Fruit fly (Drosophila melanogaster) whole organism, embryonic: ENCODE data around the gene CG31743.

Source experiments
- Bdp1 ChIP-seq: fragments of 200-800 bp; sonication (Bioruptor generic); optimal IDR thresholded peaks from 3 replicates; lab custom pipeline; 2016; ENCODE audit warnings: missing biosample characterization, missing genetic modification characterization
- CG10267 ChIP-seq: fragments of 200-800 bp; sonication (Bioruptor generic); optimal IDR thresholded peaks from 2 replicates; lab custom pipeline; 2018; ENCODE audit warnings: missing biosample characterization, mild to moderate bottlenecking, missing genetic modification characterization, moderate library complexity
- CG11560 ChIP-seq: fragments of 200-800 bp; sonication (Bioruptor generic); IDR thresholded peaks from 3 replicates; pipeline ENCODE4 v1.3.6; 2022; ENCODE audit warnings: missing biosample characterization, missing genetic modification characterization
- CG11723 ChIP-seq: fragments of 200-800 bp; sonication (Bioruptor generic); optimal IDR thresholded peaks from 2 replicates; lab custom pipeline; 2017; ENCODE audit warnings: missing biosample characterization, mild to moderate bottlenecking, missing genetic modification characterization
- CG12071 ChIP-seq: fragments of 200-800 bp; sonication (Bioruptor generic); optimal IDR thresholded peaks from 3 replicates; lab custom pipeline; 2018; ENCODE audit warnings: missing biosample characterization, mild to moderate bottlenecking, missing genetic modification characterization
- CG12744 ChIP-seq: fragments of 200-800 bp; sonication (Bioruptor generic); optimal IDR thresholded peaks from 2 replicates; lab custom pipeline; 2016; ENCODE audit warnings: missing biosample characterization, missing genetic modification characterization
- CG12769 ChIP-seq: fragments of 200-800 bp; sonication (Bioruptor generic); optimal IDR thresholded peaks from 2 replicates; lab custom pipeline; 2019; ENCODE audit warnings: missing biosample characterization, mild to moderate bottlenecking, missing genetic modification characterization, moderate library complexity
- CG12942 ChIP-seq: fragments of 200-800 bp; sonication (Bioruptor generic); optimal IDR thresholded peaks from 3 replicates; lab custom pipeline; 2016; ENCODE audit warnings: missing biosample characterization, missing genetic modification characterization
- CG14441 ChIP-seq: fragments of 200-800 bp; sonication (Bioruptor generic); IDR thresholded peaks from 2 replicates; pipeline ENCODE4 v1.3.6; 2022; ENCODE audit warnings: missing biosample characterization, missing genetic modification characterization
- CG14860 ChIP-seq: fragments of 200-800 bp; sonication (Bioruptor generic); IDR thresholded peaks from 3 replicates; pipeline ENCODE4 v1.3.6; 2022; ENCODE audit warnings: missing biosample characterization, missing genetic modification characterization; ENCODE audit not compliant: partially characterized antibody
- CG15073 ChIP-seq: fragments of 200-800 bp; sonication (Bioruptor generic); optimal IDR thresholded peaks from 2 replicates; lab custom pipeline; 2016; ENCODE audit warnings: missing biosample characterization, missing genetic modification characterization
- CG15514 ChIP-seq: fragments of 200-800 bp; sonication (Bioruptor generic); optimal IDR thresholded peaks from 3 replicates; lab custom pipeline; 2017; ENCODE audit warnings: missing biosample characterization, missing genetic modification characterization, mild to moderate bottlenecking, moderate library complexity, missing genetic modification reagents
- CG15601 ChIP-seq: fragments of 200-800 bp; sonication (Bioruptor generic); optimal IDR thresholded peaks from 3 replicates; lab custom pipeline; 2019; ENCODE audit warnings: missing biosample characterization, mild to moderate bottlenecking, missing genetic modification characterization, moderate library complexity
- CG17912 ChIP-seq: fragments of 200-800 bp; sonication (Bioruptor generic); optimal IDR thresholded peaks from 2 replicates; lab custom pipeline; 2018; ENCODE audit warnings: missing biosample characterization, mild to moderate bottlenecking, missing genetic modification characterization
- CG18011 ChIP-seq: fragments of 200-800 bp; sonication (Bioruptor generic); optimal IDR thresholded peaks from 2 replicates; lab custom pipeline; 2017; ENCODE audit warnings: missing biosample characterization, missing genetic modification characterization, mild to moderate bottlenecking, moderate library complexity, missing genotype
- CG18599 ChIP-seq: fragments of 200-800 bp; sonication (Bioruptor generic); optimal IDR thresholded peaks from 3 replicates; lab custom pipeline; 2017; ENCODE audit warnings: missing biosample characterization, missing genetic modification characterization, mild to moderate bottlenecking, moderate library complexity, missing genetic modification reagents
- CG2116 ChIP-seq: fragments of 200-800 bp; sonication (Bioruptor generic); optimal IDR thresholded peaks from 3 replicates; lab custom pipeline; 2018; ENCODE audit warnings: missing biosample characterization, mild to moderate bottlenecking, missing genetic modification characterization
- CG34224 ChIP-seq: fragments of 200-800 bp; sonication (Bioruptor generic); IDR thresholded peaks from 3 replicates; pipeline ENCODE4 v1.3.6; 2022; ENCODE audit warnings: missing biosample characterization, missing genetic modification characterization; ENCODE audit not compliant: partially characterized antibody
- CG5245 ChIP-seq: fragments of 200-800 bp; sonication (Bioruptor generic); optimal IDR thresholded peaks from 3 replicates; lab custom pipeline; 2016; ENCODE audit warnings: missing biosample characterization, missing genetic modification characterization
- CG6272 ChIP-seq: fragments of 200-800 bp; sonication (Bioruptor generic); IDR thresholded peaks from 2 replicates; pipeline ENCODE4 v1.3.6; 2022; ENCODE audit warnings: missing biosample characterization, missing genetic modification characterization
- CG6791 ChIP-seq: fragments of 200-800 bp; sonication (Bioruptor generic); IDR thresholded peaks from 3 replicates; pipeline ENCODE4 v1.3.6; 2022; ENCODE audit warnings: missing biosample characterization, missing genetic modification characterization; ENCODE audit not compliant: partially characterized antibody
- CG7745 ChIP-seq: fragments of 200-800 bp; sonication (Bioruptor generic); optimal IDR thresholded peaks from 2 replicates; lab custom pipeline; 2018; ENCODE audit warnings: missing biosample characterization, mild to moderate bottlenecking, missing genetic modification characterization, moderate library complexity
- CG7839 ChIP-seq: fragments of 200-800 bp; sonication (Bioruptor generic); optimal IDR thresholded peaks from 3 replicates; lab custom pipeline; 2018; ENCODE audit warnings: missing biosample characterization, mild to moderate bottlenecking, missing genetic modification characterization, moderate library complexity
- Dad ChIP-seq: fragments of 200-800 bp; sonication (Bioruptor generic); optimal IDR thresholded peaks from 3 replicates; lab custom pipeline; 2016; ENCODE audit warnings: missing biosample characterization, missing genetic modification characterization
- Dll ChIP-seq: fragments of 200-800 bp; sonication (Bioruptor generic); IDR thresholded peaks from 4 replicates; pipeline ENCODE4 v1.3.6; 2022; ENCODE audit warnings: missing biosample characterization, missing genetic modification characterization; ENCODE audit not compliant: partially characterized antibody
- GATAe ChIP-seq: fragments of 200-800 bp; sonication (Bioruptor generic); conservative IDR thresholded peaks from 2 replicates; pipeline ENCODE4 v1.3.6; 2022; ENCODE audit warnings: missing biosample characterization, missing genetic modification characterization
- H2.0 ChIP-seq: fragments of 200-800 bp; sonication (Bioruptor generic); IDR thresholded peaks from 2 replicates; pipeline ENCODE4 v1.3.6; 2022; ENCODE audit warnings: missing biosample characterization, missing genetic modification characterization
- Hr3 ChIP-seq: fragments of 200-800 bp; sonication (Bioruptor generic); optimal IDR thresholded peaks from 3 replicates; lab custom pipeline; 2016; ENCODE audit warnings: missing biosample characterization, missing genetic modification characterization
- Hr51 ChIP-seq, 2 experiments: fragments of 200-800 bp; sonication (Bioruptor generic); optimal IDR thresholded peaks; 2 replicates in 1 of 2; 3 replicates in 1 of 2; lab custom pipeline; 2016 to 2018; ENCODE audit warnings: missing biosample characterization in 2 of 2, missing genetic modification characterization in 2 of 2, mild to moderate bottlenecking in 1 of 2, moderate library complexity in 1 of 2
- Meics ChIP-seq: fragments of 200-800 bp; sonication (Bioruptor generic); optimal IDR thresholded peaks from 2 replicates; lab custom pipeline; 2017; ENCODE audit warnings: missing biosample characterization, mild to moderate bottlenecking, missing genetic modification characterization
- Mes4 ChIP-seq: fragments of 200-800 bp; sonication (Bioruptor generic); optimal IDR thresholded peaks from 2 replicates; lab custom pipeline; 2016; ENCODE audit warnings: missing biosample characterization, missing genetic modification characterization
- TFAM ChIP-seq: fragments of 200-800 bp; sonication (Bioruptor generic); optimal IDR thresholded peaks from 2 replicates; lab custom pipeline; 2017; ENCODE audit warnings: missing biosample characterization, missing genetic modification characterization, inconsistent platforms
- YL-1 ChIP-seq: fragments of 200-800 bp; sonication (Bioruptor generic); optimal IDR thresholded peaks from 3 replicates; lab custom pipeline; 2017; ENCODE audit warnings: missing biosample characterization, mild to moderate bottlenecking, missing genetic modification characterization
- ac ChIP-seq: fragments of 200-800 bp; sonication (Bioruptor generic); optimal IDR thresholded peaks from 3 replicates; lab custom pipeline; 2017; ENCODE audit warnings: missing biosample characterization, mild to moderate bottlenecking, missing genetic modification characterization
- az2 ChIP-seq: fragments of 200-800 bp; sonication (Bioruptor generic); optimal IDR thresholded peaks from 3 replicates; lab custom pipeline; 2016; ENCODE audit warnings: missing biosample characterization, missing genetic modification characterization
- chm ChIP-seq: fragments of 200-800 bp; sonication (Bioruptor generic); IDR thresholded peaks from 2 replicates; pipeline ENCODE4 v1.3.6; 2022; ENCODE audit warnings: missing biosample characterization, missing genetic modification characterization
- corto ChIP-seq: fragments of 200-800 bp; sonication (Bioruptor generic); optimal IDR thresholded peaks from 2 replicates; lab custom pipeline; 2016; ENCODE audit warnings: missing biosample characterization, mild to moderate bottlenecking, missing genetic modification characterization, moderate library complexity
- eyg ChIP-seq: fragments of 200-800 bp; sonication (Bioruptor generic); optimal IDR thresholded peaks from 3 replicates; lab custom pipeline; 2016; ENCODE audit warnings: missing biosample characterization, missing genetic modification characterization
- fd3F ChIP-seq: fragments of 200-800 bp; sonication (Bioruptor generic); optimal IDR thresholded peaks from 2 replicates; lab custom pipeline; 2018; ENCODE audit warnings: missing biosample characterization, mild to moderate bottlenecking, missing genetic modification characterization, moderate library complexity
- gcm ChIP-seq: fragments of 200-800 bp; sonication (Bioruptor generic); optimal IDR thresholded peaks from 2 replicates; lab custom pipeline; 2019; ENCODE audit warnings: missing biosample characterization, mild to moderate bottlenecking, missing genetic modification characterization, moderate library complexity
- lov ChIP-seq, 2 experiments: fragments of 200-800 bp in 1 of 2; fragments of >200 bp in 1 of 2; sonication (Bioruptor generic) in 1 of 2; IDR thresholded peaks in 1 of 2; optimal IDR thresholded peaks in 1 of 2; 2 replicates in 1 of 2; 3 replicates in 1 of 2; pipeline versions ENCODE4 v1.3.6 to Lab custom; 2017 to 2022; ENCODE audit warnings: missing biosample characterization in 1 of 2, missing genetic modification characterization in 1 of 2
- nmo ChIP-seq: fragments of 200-800 bp; sonication (Bioruptor generic); optimal IDR thresholded peaks from 2 replicates; lab custom pipeline; 2018; ENCODE audit warnings: missing biosample characterization, mild to moderate bottlenecking, missing genetic modification characterization, moderate library complexity
- oc ChIP-seq: fragments of 200-800 bp; sonication (Bioruptor generic); optimal IDR thresholded peaks from 2 replicates; lab custom pipeline; 2018; ENCODE audit warnings: missing biosample characterization, mild to moderate bottlenecking, missing genetic modification characterization, moderate library complexity
- repo ChIP-seq: fragments of 200-800 bp; sonication (Bioruptor generic); optimal IDR thresholded peaks from 2 replicates; lab custom pipeline; 2016; ENCODE audit warnings: missing biosample characterization, missing genetic modification characterization
- salm ChIP-seq: fragments of 200-800 bp; sonication (Bioruptor generic); optimal IDR thresholded peaks from 2 replicates; lab custom pipeline; 2018; ENCODE audit warnings: missing biosample characterization, mild to moderate bottlenecking, missing genetic modification characterization
- sisA ChIP-seq: fragments of 200-800 bp; sonication (Bioruptor generic); IDR thresholded peaks from 2 replicates; pipeline ENCODE4 v1.3.6; 2022; ENCODE audit warnings: missing biosample characterization, missing genetic modification characterization
- slou ChIP-seq: fragments of 200-800 bp; sonication (Bioruptor generic); optimal IDR thresholded peaks from 3 replicates; lab custom pipeline; 2016; ENCODE audit warnings: missing biosample characterization, missing genetic modification characterization
- sqz ChIP-seq: fragments of 200-800 bp; sonication (Bioruptor generic); optimal IDR thresholded peaks from 3 replicates; lab custom pipeline; 2018; ENCODE audit warnings: missing biosample characterization, mild to moderate bottlenecking, missing genetic modification characterization
- ssp ChIP-seq: fragments of 200-800 bp; sonication (Bioruptor generic); IDR thresholded peaks from 2 replicates; pipeline ENCODE4 v1.3.6; 2022; ENCODE audit warnings: missing biosample characterization, missing genetic modification characterization
- trem ChIP-seq: fragments of 200-800 bp; optimal IDR thresholded peaks from 3 replicates; lab custom pipeline; 2019; ENCODE audit warnings: missing biosample characterization, mild to moderate bottlenecking, missing genetic modification characterization, moderate library complexity

The CG31743 gene

dm6 chr2L:16879288-16879687 is at the start of gene CG31743, which contains the start of the genes CG32832 and CG34313 (continued):
- no peak for TF ChIP-seq CG14441 (GFP tag; lab: Robert Waterston, UW)
- TF ChIP-seq TFAM (GFP tag; lab: Kevin White, UChicago), result no peak
- TF ChIP-seq CG7745 (tag; lab: Kevin White, UChicago), result no peak
- TF ChIP-seq slou (GFP tag; lab: Kevin White, UChicago), result no peak
- no peak for TF ChIP-seq gcm (GFP tag; lab: Kevin White, UChicago)
- TF ChIP-seq sisA, result no peak
- TF ChIP-seq CG15073 (GFP tag; lab: Kevin White, UChicago), result no peak
- no peak for TF ChIP-seq GATAe
- TF ChIP-seq CG6791 (GFP tag; lab: Robert Waterston, UW), result peak; percentile 74
- peak; percentile 40 for TF ChIP-seq nmo (GFP tag; lab: Kevin White, UChicago)
- TF ChIP-seq CG12071 (GFP tag; lab: Kevin White, UChicago), result no peak
- peak; percentile 79 for TF ChIP-seq CG34224 (GFP tag; lab: Robert Waterston, UW)
- TF ChIP-seq Dll (GFP tag; lab: Robert Waterston, UW), result peak; percentile 79
- no peak for TF ChIP-seq CG15601 (tag; lab: Kevin White, UChicago)
- TF ChIP-seq CG18011 (GFP tag; lab: Kevin White, UChicago), result no peak
- TF ChIP-seq YL-1 (GFP tag; lab: Kevin White, UChicago), result peak; percentile 12
- no peak for TF ChIP-seq CG18599 (GFP tag; lab: Kevin White, UChicago)
- TF ChIP-seq H2.0, result no peak
- TF ChIP-seq az2, result no peak
- no peak for TF ChIP-seq CG7839
- peak; percentile 2 for TF ChIP-seq CG10267 (tag; lab: Kevin White, UChicago)
- TF ChIP-seq CG2116 (GFP tag; lab: Kevin White, UChicago), result peak; percentile 49
- TF ChIP-seq chm (GFP tag; lab: Robert Waterston, UW), result no peak
- TF ChIP-seq ac, result no peak
- no peak for TF ChIP-seq sqz (GFP tag; lab: Kevin White, UChicago)
- TF ChIP-seq CG14860 (GFP tag; lab: Robert Waterston, UW), result 0 out of 3 replicates have a peak, but pooled peaks have one; percentile 40
- TF ChIP-seq salm (tag; lab: Kevin White, UChicago), result no peak
- TF ChIP-seq fd3F (GFP tag; lab: Kevin White, UChicago), result no peak
- no peak for TF ChIP-seq ssp (GFP tag; lab: Robert Waterston, UW)
- TF ChIP-seq CG15514 (GFP tag; lab: Kevin White, UChicago), result peak; percentile 44
- TF ChIP-seq CG11560 (tag; lab: Robert Waterston, UW), result no peak
- no peak for TF ChIP-seq CG6272 (GFP tag; lab: Robert Waterston, UW)
- TF ChIP-seq Bdp1, result no peak
- no peak for TF ChIP-seq CG5245 (GFP tag; lab: Kevin White, UChicago)
- TF ChIP-seq CG12744, result no peak
- no peak for TF ChIP-seq Dad
- no peak for TF ChIP-seq Mes4 (GFP tag; lab: Kevin White, UChicago)
- TF ChIP-seq repo (GFP tag; lab: Kevin White, UChicago), result no peak
- TF ChIP-seq CG12942 (GFP tag; lab: Kevin White, UChicago), result no peak
- no peak for TF ChIP-seq oc (tag; lab: Kevin White, UChicago)
- TF ChIP-seq Hr51 (GFP tag; optimal IDR thresholded peaks at IDR 0.05; lab: Kevin White, UChicago), result no peak
- TF ChIP-seq CG12769 (tag; lab: Kevin White, UChicago), result no peak
- TF ChIP-seq lov (optimal IDR thresholded peaks at IDR 0.05; lab: Kevin White, UChicago), result no peak
- no peak for TF ChIP-seq lov (GFP tag; IDR thresholded peaks at IDR 0.05; lab: Robert Waterston, UW)
- no peak for TF ChIP-seq CG17912 (GFP tag; lab: Kevin White, UChicago)
- TF ChIP-seq trem (tag; lab: Kevin White, UChicago), result peak; percentile 93
- no peak for TF ChIP-seq Meics (GFP tag; lab: Kevin White, UChicago)
- no peak for TF ChIP-seq corto (GFP tag; lab: Kevin White, UChicago)
- TF ChIP-seq eyg (GFP tag; lab: Kevin White, UChicago), result no peak
- no peak for TF ChIP-seq Hr3
- no peak for TF ChIP-seq CG11723 (GFP tag; lab: Kevin White, UChicago)
